Worm (Caenorhabditis elegans) whole organism, L3 larva: ENCODE measurements around the gene tbp-1.

Source experiments
- R02D3.7 ChIP-seq: fragments of 150-350 bp; optimal IDR thresholded peaks from 2 replicates; lab custom pipeline; 2014; ENCODE audit warnings: missing biosample characterization, missing genetic modification characterization
- ZK546.5 ChIP-seq: sonication (generic microtip); optimal IDR thresholded peaks from 2 replicates; lab custom pipeline; 2017; ENCODE audit warnings: missing biosample characterization, missing genetic modification characterization
- aly-2 ChIP-seq: fragments of 150-350 bp; optimal IDR thresholded peaks from 2 replicates; lab custom pipeline; 2014; ENCODE audit warnings: missing biosample characterization, missing genetic modification characterization
- ama-1 ChIP-seq: fragments of 150-350 bp; optimal IDR thresholded peaks from 2 replicates; lab custom pipeline; 2018
- ceh-28 ChIP-seq: fragments of 150-350 bp; optimal IDR thresholded peaks from 2 replicates; lab custom pipeline; 2014; ENCODE audit warnings: missing biosample characterization, missing genetic modification reagents, missing genetic modification characterization
- ceh-82 ChIP-seq: fragments of 150-350 bp; optimal IDR thresholded peaks from 2 replicates; lab custom pipeline; 2014; ENCODE audit warnings: missing biosample characterization, missing genetic modification characterization
- ceh-9 ChIP-seq: sonication (generic microtip); optimal IDR thresholded peaks from 2 replicates; lab custom pipeline; 2018; ENCODE audit warnings: missing biosample characterization, missing genetic modification characterization
- daf-12 ChIP-seq: fragments of 150-350 bp; optimal IDR thresholded peaks from 2 replicates; lab custom pipeline; 2014; ENCODE audit warnings: missing biosample characterization, missing genetic modification reagents, missing genetic modification characterization
- egl-27 ChIP-seq: sonication (generic microtip); optimal IDR thresholded peaks from 4 replicates; lab custom pipeline; 2017; ENCODE audit warnings: missing biosample characterization, missing genetic modification reagents, missing genetic modification characterization
- egl-5 ChIP-seq: fragments of 150-350 bp; optimal IDR thresholded peaks from 2 replicates; lab custom pipeline; 2017; ENCODE audit warnings: missing biosample characterization, missing genetic modification reagents, missing genetic modification characterization, inconsistent platforms
- elt-1 ChIP-seq: fragments of 150-350 bp; optimal IDR thresholded peaks from 2 replicates; lab custom pipeline; 2014; ENCODE audit warnings: missing biosample characterization, missing genetic modification characterization
- elt-2 ChIP-seq: sonication (generic microtip); optimal IDR thresholded peaks from 2 replicates; lab custom pipeline; 2016; ENCODE audit warnings: missing genetic modification reagents, mild to moderate bottlenecking, missing genetic modification characterization, missing compliant biosample characterization
- elt-3 ChIP-seq, 3 experiments: fragments of 150-350 bp in 1 of 3; sonication (generic microtip) in 2 of 3; optimal IDR thresholded peaks; 2 replicates in 2 of 3; 4 replicates in 1 of 3; lab custom pipeline; 2014 to 2017; ENCODE audit warnings: missing biosample characterization in 3 of 3, missing genetic modification characterization in 3 of 3
- eor-1 ChIP-seq, 2 experiments: fragments of 150-350 bp; optimal IDR thresholded peaks; 2 replicates each; lab custom pipeline; 2014 to 2018; ENCODE audit warnings: missing biosample characterization in 2 of 2, missing genetic modification characterization in 2 of 2
- fkh-10 ChIP-seq: sonication (generic microtip); optimal IDR thresholded peaks from 2 replicates; lab custom pipeline; 2017; ENCODE audit warnings: missing biosample characterization, missing genetic modification reagents, missing genetic modification characterization
- fkh-2 ChIP-seq: fragments of 150-350 bp; optimal IDR thresholded peaks from 2 replicates; lab custom pipeline; 2014; ENCODE audit warnings: missing biosample characterization, missing genetic modification reagents, missing genetic modification characterization
- hmg-11 ChIP-seq: sonication (generic microtip); optimal IDR thresholded peaks from 2 replicates; lab custom pipeline; 2016; ENCODE audit warnings: missing genetic modification characterization, missing compliant biosample characterization
- lin-15B ChIP-seq: fragments of 150-350 bp; optimal IDR thresholded peaks from 2 replicates; lab custom pipeline; 2014; ENCODE audit warnings: missing biosample characterization, missing genetic modification characterization
- lin-39 ChIP-seq: fragments of 150-350 bp; optimal IDR thresholded peaks from 2 replicates; lab custom pipeline; 2018; ENCODE audit warnings: missing biosample characterization, missing genetic modification reagents, missing genetic modification characterization
- lsy-12 ChIP-seq: sonication (generic microtip); optimal IDR thresholded peaks from 2 replicates; lab custom pipeline; 2016; ENCODE audit warnings: mild to moderate bottlenecking, missing genetic modification characterization, missing compliant biosample characterization
- mdl-1 ChIP-seq: fragments of 150-350 bp; optimal IDR thresholded peaks from 2 replicates; lab custom pipeline; 2014; ENCODE audit warnings: missing biosample characterization, missing genetic modification characterization
- mml-1 ChIP-seq: fragments of 150-350 bp; sonication (generic microtip); optimal IDR thresholded peaks from 3 replicates; lab custom pipeline; 2014; ENCODE audit warnings: missing biosample characterization, missing genetic modification characterization
- nfya-1 ChIP-seq: sonication (generic microtip); optimal IDR thresholded peaks from 2 replicates; lab custom pipeline; 2017; ENCODE audit warnings: missing genetic modification characterization, mild to moderate bottlenecking, missing compliant biosample characterization, antibody characterized with exemption, moderate library complexity; ENCODE audit not compliant: insufficient read depth
- nhr-11 ChIP-seq: fragments of 150-350 bp; optimal IDR thresholded peaks from 2 replicates; lab custom pipeline; 2014; ENCODE audit warnings: missing biosample characterization, missing genetic modification characterization
- nhr-12 ChIP-seq: fragments of 150-350 bp; optimal IDR thresholded peaks from 2 replicates; lab custom pipeline; 2014; ENCODE audit warnings: missing biosample characterization, missing genetic modification characterization
- nhr-23 ChIP-seq: fragments of 150-350 bp; optimal IDR thresholded peaks from 2 replicates; lab custom pipeline; 2014; ENCODE audit warnings: missing biosample characterization, missing genetic modification reagents, missing genetic modification characterization
- nhr-25 ChIP-seq: sonication (generic microtip); optimal IDR thresholded peaks from 2 replicates; lab custom pipeline; 2017; ENCODE audit warnings: missing biosample characterization, missing genetic modification characterization
- nhr-28 ChIP-seq: fragments of 150-350 bp; optimal IDR thresholded peaks from 2 replicates; lab custom pipeline; 2014; ENCODE audit warnings: missing biosample characterization, missing genetic modification characterization
- nhr-43 ChIP-seq: sonication (generic microtip); optimal IDR thresholded peaks from 2 replicates; lab custom pipeline; 2016; ENCODE audit warnings: mild to moderate bottlenecking, missing genetic modification characterization, missing compliant biosample characterization; ENCODE audit not compliant: poor library complexity, severe bottlenecking
- nhr-67 ChIP-seq: fragments of 150-350 bp; optimal IDR thresholded peaks from 2 replicates; lab custom pipeline; 2014; ENCODE audit warnings: missing biosample characterization, missing genetic modification characterization
- nhr-77 ChIP-seq: fragments of 150-350 bp; optimal IDR thresholded peaks from 2 replicates; lab custom pipeline; 2014; ENCODE audit warnings: missing biosample characterization, missing genetic modification characterization
- pha-4 ChIP-seq: fragments of 150-350 bp; optimal IDR thresholded peaks from 2 replicates; lab custom pipeline; 2014; ENCODE audit warnings: missing biosample characterization, missing genetic modification reagents, missing genetic modification characterization
- pqm-1 ChIP-seq: fragments of 150-350 bp; optimal IDR thresholded peaks from 2 replicates; lab custom pipeline; 2017; ENCODE audit warnings: missing biosample characterization, missing genetic modification characterization, inconsistent platforms
- sea-2 ChIP-seq: fragments of 150-350 bp; sonication (generic microtip); optimal IDR thresholded peaks from 4 replicates; lab custom pipeline; 2014; ENCODE audit warnings: missing biosample characterization, missing genetic modification reagents, missing genetic modification characterization
- skn-1 ChIP-seq: fragments of 150-350 bp; optimal IDR thresholded peaks from 2 replicates; lab custom pipeline; 2014; ENCODE audit warnings: missing biosample characterization, missing genetic modification characterization
- snpc-4 ChIP-seq: fragments of 150-350 bp; optimal IDR thresholded peaks from 2 replicates; lab custom pipeline; 2014; ENCODE audit warnings: missing biosample characterization, missing genetic modification characterization
- tbx-2 ChIP-seq: sonication (generic microtip); optimal IDR thresholded peaks from 2 replicates; lab custom pipeline; 2016; ENCODE audit warnings: mild to moderate bottlenecking, missing genetic modification characterization, missing compliant biosample characterization
- zag-1 ChIP-seq: fragments of 150-350 bp; optimal IDR thresholded peaks from 2 replicates; lab custom pipeline; 2014; ENCODE audit warnings: missing biosample characterization, missing genetic modification characterization
- ztf-11 ChIP-seq: fragments of 150-350 bp; optimal IDR thresholded peaks from 2 replicates; lab custom pipeline; 2014; ENCODE audit warnings: missing biosample characterization, missing genetic modification characterization
- ztf-4 ChIP-seq: fragments of 150-350 bp; optimal IDR thresholded peaks from 2 replicates; lab custom pipeline; 2014; ENCODE audit warnings: missing biosample characterization, missing genetic modification characterization

The tbp-1 gene

DNA sequence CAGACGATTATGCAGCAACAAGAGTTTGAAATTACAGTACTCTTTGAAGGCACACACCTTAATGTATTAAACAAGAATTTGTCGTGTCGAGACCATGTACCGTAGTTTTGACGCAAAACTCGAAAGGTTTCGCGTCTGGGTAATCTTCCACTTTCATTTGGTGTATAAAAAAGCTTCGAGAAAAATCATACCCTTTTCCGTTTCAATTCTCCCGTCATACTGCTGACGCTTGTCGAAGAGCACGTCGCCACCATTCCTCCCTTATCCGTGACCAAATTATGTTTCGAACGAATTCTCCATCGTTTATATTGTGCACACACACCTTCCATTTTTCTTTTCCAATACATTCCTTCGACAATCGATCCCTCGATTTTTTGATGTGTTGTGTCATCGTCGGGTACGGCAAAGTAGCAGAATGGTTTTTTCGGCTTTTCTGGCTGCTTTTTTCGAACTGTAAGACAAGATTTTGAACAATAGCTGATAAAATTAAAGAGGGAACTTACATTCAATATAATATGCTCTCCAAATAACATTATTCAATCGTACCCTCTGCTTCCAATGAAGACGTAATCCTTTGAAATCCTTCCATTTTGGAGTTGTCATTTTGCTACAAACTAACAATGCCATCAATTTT, 9.9 kb upstream of the tbp-1 start:
- no peak for TF ChIP-seq R02D3.7 (tag; lab: Kevin White, UChicago)
- peak; percentile 93 for TF ChIP-seq ama-1 (lab: Kevin White, UChicago)
- peak; percentile 38 for TF ChIP-seq nhr-43 (tag; lab: Kevin White, UChicago)
- no peak for TF ChIP-seq skn-1 (tag; lab: Kevin White, UChicago)
- no peak for TF ChIP-seq pqm-1 (tag; lab: Kevin White, UChicago)
- no peak for TF ChIP-seq lsy-12 (tag; lab: Kevin White, UChicago)
- no peak for TF ChIP-seq aly-2 (tag; lab: Kevin White, UChicago)
- TF ChIP-seq snpc-4 (tag; lab: Kevin White, UChicago): no peak
- TF ChIP-seq fkh-2: no peak

- TF ChIP-seq ama-1 (lab: Kevin White, UChicago): peak; percentile 66
- no peak for TF ChIP-seq egl-27
- TF ChIP-seq nfya-1 (tag; lab: Kevin White, UChicago): peak; percentile 17
- no peak for TF ChIP-seq elt-3 (tag; optimal IDR thresholded peaks at IDR 0.05; lab: Kevin White, UChicago)
- peak; percentile 24 for TF ChIP-seq lsy-12 (tag; lab: Kevin White, UChicago)
- TF ChIP-seq lin-39 (tag; lab: Kevin White, UChicago): no peak
- TF ChIP-seq ztf-11 (tag; lab: Kevin White, UChicago): no peak
These were observed 9.1 kb upstream of the tbp-1 start, which contains the start of gene mml-1 for ce11 chrIII:7374681-7375271. TSS of gene mml-1 (minus strand) at chrIII:7374731.

ce11 chrIII:7375434-7375833, 8.4 kb upstream of the tbp-1 start:
- TF ChIP-seq elt-1 (tag; lab: Kevin White, UChicago) (no peak), zag-1 (tag; lab: Kevin White, UChicago) (no peak), lin-15B (tag; lab: Kevin White, UChicago) (no peak), elt-3 (tag; optimal IDR thresholded peaks at IDR 0.05; lab: Kevin White, UChicago) (peak in 2 of 3 experiments; percentile 44 to 91), nhr-23 (tag; lab: Kevin White, UChicago) (peak; percentile 62), ceh-9 (tag; lab: Kevin White, UChicago) (no peak), ztf-4 (no peak), skn-1 (tag; lab: Kevin White, UChicago) (no peak), ceh-82 (tag; lab: Kevin White, UChicago) (no peak), elt-2 (tag; lab: Kevin White, UChicago) (peak; percentile 86), egl-27 (no peak), nhr-77 (tag; lab: Kevin White, UChicago) (no peak), ceh-28 (tag; lab: Kevin White, UChicago) (peak; percentile 65), ama-1 (lab: Kevin White, UChicago) (peak; percentile 83), pha-4 (no peak), nhr-25 (tag; lab: Kevin White, UChicago) (peak; percentile 14), R02D3.7 (tag; lab: Kevin White, UChicago) (peak; percentile 14), lin-39 (tag; lab: Kevin White, UChicago) (no peak), mml-1 (tag; lab: Kevin White, UChicago) (peak; percentile 11)

ce11 chrIII:7376143-7376802, 7.6 kb upstream of the tbp-1 start:
- TF ChIP-seq nhr-23 (tag; lab: Kevin White, UChicago): peak; percentile 96
- TF ChIP-seq ceh-28 (tag; lab: Kevin White, UChicago): no peak
- TF ChIP-seq ztf-11 (tag; lab: Kevin White, UChicago): no peak
- peak; percentile 11 for TF ChIP-seq hmg-11 (tag; lab: Kevin White, UChicago)
- no peak for TF ChIP-seq skn-1 (tag; lab: Kevin White, UChicago)
- no peak for TF ChIP-seq fkh-10
- TF ChIP-seq mdl-1 (tag; lab: Kevin White, UChicago): peak; percentile 94
- TF ChIP-seq nhr-28 (tag; lab: Kevin White, UChicago): no peak
- no peak for TF ChIP-seq R02D3.7 (tag; lab: Kevin White, UChicago)
- TF ChIP-seq ZK546.5 (tag; lab: Kevin White, UChicago): no peak
- TF ChIP-seq lsy-12 (tag; lab: Kevin White, UChicago): peak; percentile 73
- peak; percentile 57 for TF ChIP-seq nfya-1 (tag; lab: Kevin White, UChicago)
- TF ChIP-seq daf-12 (tag; lab: Kevin White, UChicago): no peak
- peak; percentile 27 for TF ChIP-seq egl-5 (tag; lab: Kevin White, UChicago)
- TF ChIP-seq mml-1 (tag; lab: Kevin White, UChicago): peak; percentile 25
- TF ChIP-seq snpc-4 (tag; lab: Kevin White, UChicago): no peak
- peak; percentile 97 for TF ChIP-seq nhr-25 (tag; lab: Kevin White, UChicago)
- TF ChIP-seq ceh-82 (tag; lab: Kevin White, UChicago): no peak
- TF ChIP-seq lin-39 (tag; lab: Kevin White, UChicago): peak; percentile 59
- TF ChIP-seq ceh-9 (tag; lab: Kevin White, UChicago): no peak
- peak; percentile 61 for TF ChIP-seq tbx-2 (tag; lab: Kevin White, UChicago)
- no peak for TF ChIP-seq fkh-2
- no peak for TF ChIP-seq eor-1 (tag; optimal IDR thresholded peaks at IDR 0.05; lab: Kevin White, UChicago)
- TF ChIP-seq sea-2 (GFP tag; lab: Kevin White, UChicago): no peak
- no peak for TF ChIP-seq nhr-12 (tag; lab: Kevin White, UChicago)
- no peak for TF ChIP-seq ztf-4
- TF ChIP-seq pha-4: peak; percentile 58
- TF ChIP-seq zag-1 (tag; lab: Kevin White, UChicago): no peak
- TF ChIP-seq nhr-11 (tag; lab: Kevin White, UChicago): peak; percentile 10
- TF ChIP-seq aly-2 (tag; lab: Kevin White, UChicago): no peak
- TF ChIP-seq lin-15B (tag; lab: Kevin White, UChicago): no peak
- TF ChIP-seq nhr-67 (tag; lab: Kevin White, UChicago): no peak
- TF ChIP-seq pqm-1 (tag; lab: Kevin White, UChicago): peak; percentile 23
